Fruit fly (Drosophila melanogaster): Measurements from ENCODE around the gene CG7730.

Gene CG7730

DNA sequence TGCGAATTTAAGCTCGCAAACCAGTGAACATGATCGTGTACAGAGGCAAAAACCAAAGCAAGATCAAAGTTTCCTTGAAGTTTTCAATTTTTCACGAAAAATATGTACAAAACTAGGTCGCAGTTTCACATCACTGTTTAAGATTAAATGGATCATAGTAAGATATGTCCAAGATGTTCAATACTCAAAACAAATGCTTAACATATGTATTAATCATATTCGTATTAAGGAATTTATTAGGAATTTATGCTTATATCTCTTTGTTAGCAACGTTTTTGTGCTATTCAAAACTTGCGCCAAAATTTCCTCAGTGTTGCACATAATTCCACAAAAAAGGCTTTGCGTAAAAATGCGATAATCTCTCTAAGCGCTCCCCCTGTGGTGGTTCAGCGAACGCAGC lies 40.0 kb upstream of the CG7730 start:
- no peak for TF ChIP-seq OdsH (GFP tag; optimal IDR thresholded peaks at IDR 0.05)
- TF ChIP-seq HLH106 (tag; optimal IDR thresholded peaks at IDR 0.05), result no peak
- TF ChIP-seq pan (optimal IDR thresholded peaks at IDR 0.05), result no peak
- TF ChIP-seq lola (GFP tag; optimal IDR thresholded peaks at IDR 0.05), result no peak
- TF ChIP-seq dmrt93B (GFP tag; optimal IDR thresholded peaks at IDR 0.05), result no peak
- no peak for TF ChIP-seq rgr (GFP tag; optimal IDR thresholded peaks at IDR 0.05)
- no peak for TF ChIP-seq Dif (GFP tag; optimal IDR thresholded peaks at IDR 0.05; ENCODE audit: partially characterized antibody)
- no peak for TF ChIP-seq Mio (GFP tag; optimal IDR thresholded peaks at IDR 0.05)

- no peak for TF ChIP-seq Dfd (GFP tag; optimal IDR thresholded peaks at IDR 0.05)
- no peak for TF ChIP-seq Abd-B (GFP tag; optimal IDR thresholded peaks at IDR 0.05)
- TF ChIP-seq rgr (GFP tag; optimal IDR thresholded peaks at IDR 0.05), result no peak
- TF ChIP-seq dl (GFP tag; optimal IDR thresholded peaks at IDR 0.05; ENCODE audit: insufficient read depth in 1 of 2, partially characterized antibody in 2 of 2), result no peak
- TF ChIP-seq tai (GFP tag; optimal IDR thresholded peaks at IDR 0.05), result no peak
- TF ChIP-seq OdsH (GFP tag; optimal IDR thresholded peaks at IDR 0.05), result no peak
- no peak for TF ChIP-seq N (GFP tag; optimal IDR thresholded peaks at IDR 0.05)
- no peak for TF ChIP-seq dsf (GFP tag; optimal IDR thresholded peaks at IDR 0.05; ENCODE audit: borderline replicate concordance)
- TF ChIP-seq brk (GFP tag; optimal IDR thresholded peaks at IDR 0.05), result no peak
- TF ChIP-seq Mio (GFP tag; optimal IDR thresholded peaks at IDR 0.05), result no peak
- TF ChIP-seq psq (GFP tag; optimal IDR thresholded peaks at IDR 0.05), result no peak
- no peak for TF ChIP-seq Dif (GFP tag; optimal IDR thresholded peaks at IDR 0.05; ENCODE audit: partially characterized antibody)
- TF ChIP-seq fru (GFP tag; optimal IDR thresholded peaks at IDR 0.05), result no peak
- TF ChIP-seq HLH106 (tag; optimal IDR thresholded peaks at IDR 0.05), result no peak
- no peak for TF ChIP-seq Hnf4 (GFP tag; optimal IDR thresholded peaks at IDR 0.05)
- TF ChIP-seq Rel (GFP tag; optimal IDR thresholded peaks at IDR 0.05), result no peak
- no peak for TF ChIP-seq Rel (tag; optimal IDR thresholded peaks at IDR 0.05)
- TF ChIP-seq Sp1 (GFP tag; optimal IDR thresholded peaks at IDR 0.05), result no peak
- no peak for TF ChIP-seq h (GFP tag; optimal IDR thresholded peaks at IDR 0.05)
Observed at dm6 chr3L:16988526-16988925, 38.8 kb upstream of the CG7730 start.

DNA sequence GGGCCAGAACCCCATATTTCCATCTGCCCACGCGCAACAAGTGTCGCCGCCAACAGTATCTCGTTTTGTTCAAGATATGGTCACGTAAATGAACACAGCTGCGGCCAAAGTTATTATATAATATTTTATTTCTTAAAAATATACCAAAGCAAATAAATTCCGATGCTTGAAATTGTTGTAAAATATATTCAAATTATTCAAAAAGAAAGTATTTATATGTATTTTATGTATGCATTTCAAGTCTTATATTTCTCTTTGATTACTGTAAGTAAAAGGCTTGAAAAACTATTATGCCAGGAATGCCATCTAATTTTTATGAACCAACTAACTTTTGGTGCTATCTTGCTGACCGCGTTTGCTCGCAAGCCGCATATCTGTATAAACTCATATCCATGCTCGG lies 38.1 kb upstream of the CG7730 start:
- TF ChIP-seq Mio (GFP tag; optimal IDR thresholded peaks at IDR 0.05), result no peak
- TF ChIP-seq psq (GFP tag; optimal IDR thresholded peaks at IDR 0.05), result peak; percentile 81
- peak; percentile 73 for TF ChIP-seq woc (GFP tag; optimal IDR thresholded peaks at IDR 0.05)
- TF ChIP-seq rgr (GFP tag; optimal IDR thresholded peaks at IDR 0.05), result peak; percentile 76
- peak; percentile 47 for TF ChIP-seq CG9705 (GFP tag; optimal IDR thresholded peaks at IDR 0.05)
- no peak for TF ChIP-seq Hnf4 (GFP tag; optimal IDR thresholded peaks at IDR 0.05)
- TF ChIP-seq sv (GFP tag; optimal IDR thresholded peaks at IDR 0.05), result no peak
- peak; percentile 29 for TF ChIP-seq CG32264 (GFP tag; optimal IDR thresholded peaks at IDR 0.05)
- TF ChIP-seq fru (GFP tag; optimal IDR thresholded peaks at IDR 0.05), result peak; percentile 84
- TF ChIP-seq Sp1 (GFP tag; optimal IDR thresholded peaks at IDR 0.05), result peak; percentile 91
- no peak for TF ChIP-seq N (GFP tag; optimal IDR thresholded peaks at IDR 0.05)
- peak; percentile 82 for TF ChIP-seq h (GFP tag; optimal IDR thresholded peaks at IDR 0.05)
- TF ChIP-seq br (GFP tag; optimal IDR thresholded peaks at IDR 0.05), result peak; percentile 81
- TF ChIP-seq ey (GFP tag; optimal IDR thresholded peaks at IDR 0.05), result peak; percentile 67
- peak; percentile 84 for TF ChIP-seq OdsH (GFP tag; optimal IDR thresholded peaks at IDR 0.05)
- TF ChIP-seq dl (GFP tag; optimal IDR thresholded peaks at IDR 0.05; ENCODE audit: insufficient read depth in 1 of 2, partially characterized antibody in 2 of 2), result no peak
- TF ChIP-seq HLH106 (tag; optimal IDR thresholded peaks at IDR 0.05), result peak; percentile 85
- TF ChIP-seq foxo (GFP tag; optimal IDR thresholded peaks at IDR 0.05), result peak in 1 of 2 experiments; percentile 80
- TF ChIP-seq Rel (GFP tag; optimal IDR thresholded peaks at IDR 0.05), result no peak
- TF ChIP-seq Rel (tag; optimal IDR thresholded peaks at IDR 0.05), result peak; percentile 21

DNA sequence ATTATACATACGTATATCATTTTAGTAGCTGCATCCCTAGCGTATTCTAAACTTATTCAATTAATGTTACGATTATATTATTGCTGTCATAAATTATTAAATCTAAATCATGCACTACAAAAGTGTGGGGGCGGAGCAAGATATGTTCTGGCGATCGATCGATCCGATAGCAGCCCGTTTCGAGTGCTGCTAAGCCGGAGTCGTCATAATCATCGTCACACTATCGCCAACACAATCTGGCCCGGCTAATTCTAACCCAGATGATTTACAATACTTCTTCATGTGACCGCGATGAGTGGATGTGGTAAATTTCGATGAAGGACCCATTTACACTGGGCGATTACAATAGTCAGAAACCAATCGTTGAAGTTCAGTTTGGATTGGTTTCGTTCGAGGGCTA lies 32.5 kb upstream of the CG7730 start:
- TF ChIP-seq h (GFP tag; optimal IDR thresholded peaks at IDR 0.05) (no peak), Dif (GFP tag; optimal IDR thresholded peaks at IDR 0.05; ENCODE audit: partially characterized antibody) (no peak), N (GFP tag; optimal IDR thresholded peaks at IDR 0.05) (no peak), rgr (GFP tag; optimal IDR thresholded peaks at IDR 0.05) (no peak), jim (GFP tag; optimal IDR thresholded peaks at IDR 0.05) (no peak), Dfd (GFP tag; optimal IDR thresholded peaks at IDR 0.05) (no peak), Mio (GFP tag; optimal IDR thresholded peaks at IDR 0.05) (no peak), Myc (optimal IDR thresholded peaks at IDR 0.05) (no peak), dsf (GFP tag; optimal IDR thresholded peaks at IDR 0.05; ENCODE audit: borderline replicate concordance) (no peak), CG32264 (GFP tag; optimal IDR thresholded peaks at IDR 0.05) (no peak), Rel (GFP tag; optimal IDR thresholded peaks at IDR 0.05) (no peak), Rel (tag; optimal IDR thresholded peaks at IDR 0.05) (no peak), dl (GFP tag; optimal IDR thresholded peaks at IDR 0.05; ENCODE audit: insufficient read depth in 1 of 2, partially characterized antibody in 2 of 2) (no peak), Vsx2 (GFP tag; optimal IDR thresholded peaks at IDR 0.05; ENCODE audit: partially characterized antibody) (no peak), GATAd (GFP tag; optimal IDR thresholded peaks at IDR 0.05) (no peak), Sp1 (GFP tag; optimal IDR thresholded peaks at IDR 0.05) (no peak), br (GFP tag; optimal IDR thresholded peaks at IDR 0.05) (no peak), sage (GFP tag; optimal IDR thresholded peaks at IDR 0.05) (no peak)
